Fruit fly (Drosophila melanogaster) whole organism, prepupa: ENCODE data around the gene Mst84B.

ENCODE experiments used
- Blimp-1 ChIP-seq: fragments of 200-800 bp; sonication (Bioruptor generic); optimal IDR thresholded peaks from 3 replicates; lab custom pipeline; 2017; ENCODE audit warnings: missing biosample characterization, missing genetic modification characterization, mild to moderate bottlenecking, moderate library complexity, missing genetic modification reagents
- CG11294 ChIP-seq: fragments of 200-800 bp; sonication (Bioruptor generic); IDR thresholded peaks from 2 replicates; pipeline ENCODE4 v1.3.6; 2022; ENCODE audit warnings: missing biosample characterization, missing genetic modification characterization
- CG15336 ChIP-seq: fragments of 200-800 bp; sonication (Bioruptor generic); IDR thresholded peaks from 2 replicates; pipeline ENCODE4 v1.3.6; 2022; ENCODE audit warnings: missing biosample characterization, missing genetic modification characterization
- CG16779 ChIP-seq: fragments of 200-800 bp; sonication (Bioruptor generic); optimal IDR thresholded peaks from 3 replicates; lab custom pipeline; 2017; ENCODE audit warnings: missing biosample characterization, mild to moderate bottlenecking, missing genetic modification characterization
- CG3919 ChIP-seq: fragments of 200-800 bp; sonication (Bioruptor generic); optimal IDR thresholded peaks from 3 replicates; lab custom pipeline; 2016; ENCODE audit warnings: missing biosample characterization, missing genetic modification characterization
- CG8119 ChIP-seq: fragments of 200-800 bp; sonication (Bioruptor generic); IDR thresholded peaks from 3 replicates; pipeline ENCODE4 v1.3.6; 2022; ENCODE audit warnings: missing biosample characterization, missing genetic modification characterization
- Eip75B ChIP-seq: fragments of 200-800 bp; sonication (Bioruptor generic); optimal IDR thresholded peaks from 3 replicates; lab custom pipeline; 2016; ENCODE audit warnings: missing biosample characterization, missing genetic modification characterization
- acj6 ChIP-seq: fragments of 200-800 bp; sonication (Bioruptor generic); optimal IDR thresholded peaks from 3 replicates; lab custom pipeline; 2016; ENCODE audit warnings: missing biosample characterization, missing genetic modification characterization
- esn ChIP-seq: fragments of 200-800 bp; sonication (Bioruptor generic); optimal IDR thresholded peaks from 2 replicates; lab custom pipeline; 2016; ENCODE audit warnings: missing biosample characterization, mild to moderate bottlenecking, missing genetic modification characterization, moderate library complexity
- fkh ChIP-seq: fragments of 200-800 bp; sonication (Bioruptor generic); optimal IDR thresholded peaks from 3 replicates; lab custom pipeline; 2017; ENCODE audit warnings: missing biosample characterization, mild to moderate bottlenecking, missing genetic modification characterization, moderate library complexity
- lz ChIP-seq: fragments of 200-800 bp; sonication (Bioruptor generic); optimal IDR thresholded peaks from 3 replicates; lab custom pipeline; 2016; ENCODE audit warnings: missing biosample characterization, missing genetic modification characterization
- net ChIP-seq: fragments of 200-800 bp; sonication (Bioruptor generic); optimal IDR thresholded peaks from 3 replicates; lab custom pipeline; 2016; ENCODE audit warnings: missing biosample characterization, missing genetic modification characterization

The Mst84B gene

dm6 chr3R:7111206-7111858 is 49.4 kb downstream of the Mst84B start:
- no peak for TF ChIP-seq CG8119 (GFP tag; lab: Robert Waterston, UW)
- TF ChIP-seq, all 60 proteins: peak for 0

DNA sequence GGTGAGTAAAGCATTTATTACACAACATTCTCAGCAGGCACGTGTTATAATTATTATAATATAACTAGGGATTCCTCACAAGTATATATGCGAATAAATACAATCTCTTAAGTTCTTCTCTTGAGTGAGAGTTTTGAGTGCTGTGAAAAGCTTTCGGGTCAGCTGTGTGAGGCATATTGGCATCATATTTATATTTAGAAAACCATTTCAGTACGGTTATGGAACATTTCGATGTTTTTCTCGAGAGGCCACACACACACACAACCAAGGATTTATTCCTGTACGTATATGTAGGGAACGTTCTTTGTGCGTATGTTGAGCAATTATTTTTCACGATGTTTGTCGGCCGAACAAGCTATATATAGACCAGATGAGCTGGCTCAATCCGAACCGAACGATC is 51.0 kb downstream of the Mst84B start:
- TF ChIP-seq esn (GFP tag; lab: Kevin White, UChicago) (no peak), Eip75B (GFP tag; lab: Kevin White, UChicago) (no peak), CG15336 (GFP tag; lab: Robert Waterston, UW) (no peak), fkh (GFP tag; lab: Kevin White, UChicago) (no peak), Blimp-1 (GFP tag; lab: Kevin White, UChicago) (no peak), lz (GFP tag; lab: Kevin White, UChicago) (no peak), CG3919 (no peak), acj6 (GFP tag; lab: Kevin White, UChicago) (no peak), net (no peak), CG16779 (no peak), CG11294 (GFP tag; lab: Robert Waterston, UW) (no peak)
